Worm (Caenorhabditis elegans) whole organism, L4 larva: Measurements from ENCODE around the gene F49C5.3.

Experiments
- F10B5.3 ChIP-seq: sonication (generic microtip); optimal IDR thresholded peaks from 2 replicates; lab custom pipeline; 2016; ENCODE audit warnings: mild to moderate bottlenecking, missing genetic modification characterization, missing compliant biosample characterization
- R02D3.7 ChIP-seq: fragments of 150-350 bp; sonication (generic microtip); optimal IDR thresholded peaks from 3 replicates; lab custom pipeline; 2014; ENCODE audit warnings: missing biosample characterization, missing genetic modification characterization
- aha-1 ChIP-seq: fragments of 150-350 bp; peaks from one replicate; lab custom pipeline; 2014; ENCODE audit warnings: missing biosample characterization, missing genetic modification characterization
- aly-2 ChIP-seq: sonication (generic microtip); optimal IDR thresholded peaks from 2 replicates; lab custom pipeline; 2018; ENCODE audit warnings: missing biosample characterization, missing genetic modification characterization
- ama-1 ChIP-seq: fragments of 150-350 bp; optimal IDR thresholded peaks from 2 replicates; lab custom pipeline; 2014; ENCODE audit warnings: inconsistent platforms, mixed read lengths
- ceh-20 ChIP-seq: fragments of 200-800 bp; sonication (Bioruptor generic); IDR thresholded peaks from 2 replicates; pipeline ENCODE4 v1.3.6; 2022; ENCODE audit warnings: missing genetic modification reagents, missing genetic modification characterization, missing compliant biosample characterization
- ceh-28 ChIP-seq: fragments of 150-350 bp; optimal IDR thresholded peaks from 2 replicates; lab custom pipeline; 2014; ENCODE audit warnings: missing biosample characterization, missing genetic modification reagents, missing genetic modification characterization
- ceh-62 ChIP-seq: sonication (generic microtip); optimal IDR thresholded peaks from 2 replicates; lab custom pipeline; 2017; ENCODE audit warnings: missing biosample characterization, missing genetic modification characterization
- cey-2 ChIP-seq: sonication (generic microtip); optimal IDR thresholded peaks from 3 replicates; lab custom pipeline; 2017; ENCODE audit warnings: missing genetic modification characterization, mild to moderate bottlenecking, missing compliant biosample characterization, antibody characterized with exemption, borderline replicate concordance; ENCODE audit not compliant: insufficient read depth
- daf-19 ChIP-seq: fragments of 200-800 bp; sonication (Bioruptor generic); conservative IDR thresholded peaks from 2 replicates; pipeline ENCODE4 v1.3.6; 2022; ENCODE audit warnings: missing genetic modification characterization, missing compliant biosample characterization
- dmd-6 ChIP-seq: fragments of 200-800 bp; sonication (Bioruptor generic); IDR thresholded peaks from 2 replicates; pipeline ENCODE4 v1.3.6; 2022; ENCODE audit warnings: missing genetic modification reagents, missing genetic modification characterization, missing compliant biosample characterization
- dpl-1 ChIP-seq: fragments of 150-350 bp; optimal IDR thresholded peaks from 2 replicates; lab custom pipeline; 2014; ENCODE audit warnings: missing biosample characterization, missing genetic modification reagents, missing genetic modification characterization
- duxl-1 ChIP-seq: sonication (generic microtip); optimal IDR thresholded peaks from 2 replicates; lab custom pipeline; 2016; ENCODE audit warnings: mild to moderate bottlenecking, missing genetic modification characterization, moderate library complexity, missing compliant biosample characterization; ENCODE audit not compliant: poor library complexity
- egl-43 ChIP-seq: fragments of 200-800 bp; sonication (Bioruptor generic); IDR thresholded peaks from 2 replicates; pipeline ENCODE4 v1.3.6; 2022; ENCODE audit warnings: missing genetic modification reagents, missing genetic modification characterization, missing compliant biosample characterization
- gei-8 ChIP-seq: fragments of 200-800 bp; sonication (Bioruptor generic); optimal IDR thresholded peaks from 2 replicates; lab custom pipeline; 2018; ENCODE audit warnings: mild to moderate bottlenecking, missing genetic modification characterization, missing compliant biosample characterization
- hif-1 ChIP-seq, 2 experiments: sonication (generic microtip); optimal IDR thresholded peaks; 2 replicates each; lab custom pipeline; 2016 to 2017; ENCODE audit warnings: missing compliant biosample characterization in 2 of 2, missing genetic modification characterization in 2 of 2, missing genetic modification reagents in 2 of 2, missing genotype in 2 of 2, mild to moderate bottlenecking in 1 of 2
- hlh-11 ChIP-seq: fragments of 200-800 bp; sonication (Bioruptor generic); optimal IDR thresholded peaks from 2 replicates; lab custom pipeline; 2018; ENCODE audit warnings: mild to moderate bottlenecking, missing genetic modification characterization, missing compliant biosample characterization
- hlh-30 ChIP-seq: sonication (generic microtip); optimal IDR thresholded peaks from 2 replicates; lab custom pipeline; 2017; ENCODE audit warnings: antibody characterized with exemption, mild to moderate bottlenecking, missing genetic modification characterization, missing compliant biosample characterization; ENCODE audit not compliant: insufficient read depth
- jun-1 ChIP-seq: fragments of 150-350 bp; optimal IDR thresholded peaks from 2 replicates; lab custom pipeline; 2014; ENCODE audit warnings: missing biosample characterization, missing genetic modification reagents, missing genetic modification characterization
- lin-29 ChIP-seq: fragments of 200-800 bp; sonication (Bioruptor generic); IDR thresholded peaks from 2 replicates; pipeline ENCODE4 v1.3.6; 2022; ENCODE audit warnings: missing genetic modification reagents, missing genetic modification characterization, missing compliant biosample characterization
- lin-38 ChIP-seq: fragments of 200-800 bp; sonication (Bioruptor generic); IDR thresholded peaks from 2 replicates; pipeline ENCODE4 v1.3.6; 2022; ENCODE audit warnings: missing genetic modification reagents, missing genetic modification characterization, missing compliant biosample characterization
- lsy-2 ChIP-seq, 2 experiments: fragments of 150-350 bp in 1 of 2; sonication (generic microtip) in 1 of 2; optimal IDR thresholded peaks; 2 replicates each; lab custom pipeline; 2014 to 2017; ENCODE audit warnings: missing biosample characterization in 2 of 2, missing genetic modification characterization in 2 of 2
- madf-5 ChIP-seq, 2 experiments: fragments of 200-800 bp; sonication (Bioruptor generic); IDR thresholded peaks; 2 replicates each; pipeline ENCODE4 v1.3.6; 2022; ENCODE audit warnings: missing compliant biosample characterization in 2 of 2, missing genetic modification characterization in 2 of 2
- madf-9 ChIP-seq: fragments of 200-800 bp; sonication (Bioruptor generic); conservative IDR thresholded peaks from 2 replicates; pipeline ENCODE4 v1.3.6; 2022; ENCODE audit warnings: missing genetic modification reagents, missing genetic modification characterization, missing compliant biosample characterization
- mdt-29 ChIP-seq: fragments of 200-800 bp; sonication (Bioruptor generic); IDR thresholded peaks from 2 replicates; pipeline ENCODE4 v1.3.6; 2022; ENCODE audit warnings: missing genetic modification reagents, missing genetic modification characterization, missing compliant biosample characterization
- mep-1 ChIP-seq: fragments of 150-350 bp; sonication (generic microtip); optimal IDR thresholded peaks from 3 replicates; lab custom pipeline; 2014; ENCODE audit warnings: missing biosample characterization, missing genetic modification characterization
- nhr-10 ChIP-seq: fragments of 150-350 bp; optimal IDR thresholded peaks from 2 replicates; lab custom pipeline; 2014; ENCODE audit warnings: missing biosample characterization, missing genetic modification characterization
- nhr-102 ChIP-seq: sonication (generic microtip); optimal IDR thresholded peaks from 2 replicates; lab custom pipeline; 2016; ENCODE audit warnings: mild to moderate bottlenecking, missing genetic modification characterization, moderate library complexity, missing compliant biosample characterization
- nhr-111 ChIP-seq: fragments of 200-800 bp; sonication (Bioruptor generic); optimal IDR thresholded peaks from 2 replicates; lab custom pipeline; 2018; ENCODE audit warnings: mild to moderate bottlenecking, missing genetic modification characterization, missing compliant biosample characterization
- nhr-25 ChIP-seq: sonication (generic microtip); optimal IDR thresholded peaks from 2 replicates; lab custom pipeline; 2017; ENCODE audit warnings: missing genetic modification characterization, mild to moderate bottlenecking, missing compliant biosample characterization, antibody characterized with exemption, moderate library complexity, borderline replicate concordance; ENCODE audit not compliant: insufficient read depth
- nhr-41 ChIP-seq: fragments of 200-800 bp; sonication (Bioruptor generic); IDR thresholded peaks from 2 replicates; pipeline ENCODE4 v1.3.6; 2022; ENCODE audit warnings: missing genetic modification reagents, missing genetic modification characterization, missing compliant biosample characterization
- nhr-48 ChIP-seq: sonication (generic microtip); optimal IDR thresholded peaks from 2 replicates; lab custom pipeline; 2016; ENCODE audit warnings: mild to moderate bottlenecking, missing genetic modification characterization, missing compliant biosample characterization
- nhr-77 ChIP-seq: fragments of 150-350 bp; optimal IDR thresholded peaks from 2 replicates; lab custom pipeline; 2014; ENCODE audit warnings: missing biosample characterization, missing genetic modification characterization
- pha-4 ChIP-seq, 2 experiments: fragments of 150-350 bp in 1 of 2; fragments of 200-800 bp in 1 of 2; sonication (Bioruptor generic) in 1 of 2; IDR thresholded peaks in 1 of 2; optimal IDR thresholded peaks in 1 of 2; 2 replicates each; pipeline versions ENCODE4 v1.3.6 to Lab custom; 2014 to 2022; ENCODE audit warnings: missing genetic modification characterization in 2 of 2, missing genetic modification reagents in 2 of 2, missing biosample characterization in 1 of 2, missing compliant biosample characterization in 1 of 2
- rbr-2 ChIP-seq: sonication (generic microtip); optimal IDR thresholded peaks from 2 replicates; lab custom pipeline; 2016; ENCODE audit warnings: missing genotype, missing genetic modification characterization, missing compliant biosample characterization
- saeg-2 ChIP-seq: fragments of 200-800 bp; sonication (Bioruptor generic); IDR thresholded peaks from 2 replicates; pipeline ENCODE4 v1.3.6; 2022; ENCODE audit warnings: missing genetic modification reagents, missing genetic modification characterization, missing compliant biosample characterization
- sdz-12 ChIP-seq: fragments of 200-800 bp; sonication (Bioruptor generic); optimal IDR thresholded peaks from 2 replicates; lab custom pipeline; 2018; ENCODE audit warnings: mild to moderate bottlenecking, missing genetic modification characterization, missing compliant biosample characterization
- skn-1 ChIP-seq: fragments of 150-350 bp; optimal IDR thresholded peaks from 2 replicates; lab custom pipeline; 2014; ENCODE audit warnings: missing biosample characterization, missing genetic modification characterization
- snpc-1.2 ChIP-seq: fragments of 200-800 bp; sonication (Bioruptor generic); IDR thresholded peaks from 2 replicates; pipeline ENCODE4 v1.3.6; 2022; ENCODE audit warnings: missing genetic modification reagents, missing genetic modification characterization, missing compliant biosample characterization
- tag-97 ChIP-seq: fragments of 200-800 bp; sonication (Bioruptor generic); IDR thresholded peaks from 2 replicates; pipeline ENCODE4 v1.3.6; 2022; ENCODE audit warnings: missing genetic modification characterization, missing compliant biosample characterization
- zfp-2 ChIP-seq: sonication (generic microtip); optimal IDR thresholded peaks from 2 replicates; lab custom pipeline; 2016; ENCODE audit warnings: mild to moderate bottlenecking, missing genetic modification characterization, missing compliant biosample characterization
- zfp-3 ChIP-seq: fragments of 200-800 bp; sonication (Bioruptor generic); conservative IDR thresholded peaks from 2 replicates; pipeline ENCODE4 v1.3.6; 2022; ENCODE audit warnings: missing genetic modification reagents, missing genetic modification characterization, missing compliant biosample characterization
- ztf-11 ChIP-seq: fragments of 150-350 bp; optimal IDR thresholded peaks from 2 replicates; lab custom pipeline; 2014; ENCODE audit warnings: missing biosample characterization, missing genetic modification characterization

The F49C5.3 gene

DNA sequence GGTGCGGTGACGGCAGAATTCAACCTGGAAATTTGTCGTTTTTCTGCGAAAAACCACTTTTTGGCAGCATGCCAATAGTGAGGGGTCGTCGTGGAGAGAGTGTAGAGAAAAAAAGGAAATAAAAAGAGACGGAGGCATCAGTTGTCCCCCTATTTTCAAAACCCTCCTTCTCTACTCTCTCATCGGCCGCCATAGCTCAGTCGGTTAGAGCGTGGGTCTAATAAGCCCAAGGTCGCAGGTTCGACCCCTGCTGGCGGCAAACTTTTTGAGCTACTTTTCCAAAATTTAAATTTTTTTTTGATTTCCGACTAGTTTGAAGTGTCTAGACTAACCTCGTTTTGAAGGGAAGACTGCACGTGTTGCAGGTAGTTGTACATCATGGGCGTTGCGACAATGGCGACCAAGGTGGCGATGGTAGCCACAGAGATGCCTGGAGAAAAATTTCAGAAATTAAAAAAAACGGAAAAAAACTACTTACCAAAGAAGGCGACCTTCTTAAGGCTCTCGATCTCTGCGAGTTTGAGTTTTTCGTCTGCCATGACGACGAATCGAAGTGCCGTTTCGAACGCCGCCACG is 41.7 kb upstream of the F49C5.3 start, which contains the start of gene col-85 (continued):
- TF ChIP-seq hlh-11 (peak; percentile 66), skn-1 (no peak), jun-1 (tag; lab: Kevin White, UChicago) (no peak), mdt-29 (GFP tag; lab: Robert Waterston, UW) (peak; percentile 79), R02D3.7 (tag; lab: Kevin White, UChicago) (peak; percentile 21), zfp-2 (tag; lab: Kevin White, UChicago) (peak; percentile 48), ama-1 (no peak), nhr-48 (tag; lab: Kevin White, UChicago) (peak; percentile 67), ceh-28 (tag; lab: Kevin White, UChicago) (no peak), sdz-12 (no peak), snpc-1.2 (GFP tag; lab: Robert Waterston, UW) (peak; percentile 88), daf-19 (no peak), tag-97 (GFP tag; lab: Robert Waterston, UW) (no peak), egl-43 (GFP tag; lab: Robert Waterston, UW) (peak; percentile 98), gei-8 (GFP tag; lab: Kevin White, UChicago) (peak; percentile 76), ztf-11 (tag; lab: Kevin White, UChicago) (no peak), nhr-10 (tag; lab: Kevin White, UChicago) (no peak), lin-38 (GFP tag; lab: Robert Waterston, UW) (peak; percentile 90), ceh-20 (GFP tag; lab: Robert Waterston, UW) (peak; percentile 78), hlh-30 (tag; lab: Kevin White, UChicago) (peak; percentile 65), mep-1 (tag; lab: Kevin White, UChicago) (no peak), rbr-2 (peak; percentile 87), zfp-3 (GFP tag; lab: Robert Waterston, UW) (peak; percentile 73), F10B5.3 (tag; lab: Kevin White, UChicago) (no peak), cey-2 (tag; lab: Kevin White, UChicago) (no peak), madf-9 (GFP tag; lab: Robert Waterston, UW) (peak; percentile 87), nhr-25 (tag; lab: Kevin White, UChicago) (no peak), pha-4 (GFP tag; IDR thresholded peaks at IDR 0.05; lab: Robert Waterston, UW) (peak; percentile 95), pha-4 (tag; optimal IDR thresholded peaks at IDR 0.05; lab: Kevin White, UChicago) (no peak), dmd-6 (GFP tag; lab: Robert Waterston, UW) (peak; percentile 79), dpl-1 (GFP tag; lab: Kevin White, UChicago) (peak; percentile 59), madf-5 (GFP tag; IDR thresholded peaks at IDR 0.05; lab: Robert Waterston, UW) (peak; percentile 89 to 90; a peak in 3 of 4 replicates), lin-29 (GFP tag; lab: Robert Waterston, UW) (peak; percentile 75), aly-2 (no peak), nhr-77 (tag; lab: Kevin White, UChicago) (peak; percentile 60), lsy-2 (tag; optimal IDR thresholded peaks at IDR 0.05; lab: Kevin White, UChicago) (no peak), nhr-41 (GFP tag; lab: Robert Waterston, UW) (peak; percentile 94), nhr-111 (GFP tag; lab: Kevin White, UChicago) (peak; percentile 73), aha-1 (tag; lab: Kevin White, UChicago) (peak; percentile 94)

- TF ChIP-seq jun-1 (tag; lab: Kevin White, UChicago) (no peak), nhr-102 (tag; lab: Kevin White, UChicago) (no peak), hif-1 (tag; optimal IDR thresholded peaks at IDR 0.05; lab: Kevin White, UChicago) (no peak), nhr-48 (tag; lab: Kevin White, UChicago) (no peak), duxl-1 (tag; lab: Kevin White, UChicago) (no peak), nhr-77 (tag; lab: Kevin White, UChicago) (no peak), saeg-2 (GFP tag; lab: Robert Waterston, UW) (no peak), ceh-62 (tag; lab: Kevin White, UChicago) (no peak)
Observed at ce11 chrII:12496981-12497380, 39.3 kb upstream of the F49C5.3 start, which contains the start of gene T21B4.3. T21B4.3 (minus strand) TSS chrII:12497081.
